Worm (Caenorhabditis elegans) whole organism, L2 larva: ENCODE results near the gene cas-1.

Experiments
- C34F6.9 ChIP-seq: fragments of 150-350 bp; optimal IDR thresholded peaks from 2 replicates; lab custom pipeline; 2014; ENCODE audit warnings: missing biosample characterization, missing genetic modification characterization
- F13H6.1 ChIP-seq: sonication (generic microtip); optimal IDR thresholded peaks from 2 replicates; lab custom pipeline; 2016; ENCODE audit warnings: missing genetic modification characterization, missing compliant biosample characterization
- Y55F3AM.14 ChIP-seq: fragments of 200-800 bp; sonication (Bioruptor generic); optimal IDR thresholded peaks from 2 replicates; lab custom pipeline; 2018; ENCODE audit warnings: mild to moderate bottlenecking, missing genetic modification characterization, missing compliant biosample characterization
- ZK546.5 ChIP-seq: sonication (generic microtip); optimal IDR thresholded peaks from 2 replicates; lab custom pipeline; 2017; ENCODE audit warnings: missing biosample characterization, missing genetic modification characterization
- ama-1 ChIP-seq: fragments of 150-350 bp; optimal IDR thresholded peaks from 2 replicates; lab custom pipeline; 2018; ENCODE audit warnings: inconsistent platforms
- blmp-1 ChIP-seq: sonication (generic microtip); optimal IDR thresholded peaks from 2 replicates; lab custom pipeline; 2017; ENCODE audit warnings: missing genetic modification characterization, mild to moderate bottlenecking, missing compliant biosample characterization, antibody characterized with exemption, moderate library complexity; ENCODE audit not compliant: insufficient read depth
- ceh-16 ChIP-seq: fragments of 150-350 bp; optimal IDR thresholded peaks from 2 replicates; lab custom pipeline; 2014; ENCODE audit warnings: missing biosample characterization, missing genetic modification characterization
- ceh-82 ChIP-seq: fragments of 150-350 bp; optimal IDR thresholded peaks from 2 replicates; lab custom pipeline; 2014; ENCODE audit warnings: missing biosample characterization, missing genetic modification characterization
- crh-2 ChIP-seq: sonication (generic microtip); optimal IDR thresholded peaks from 2 replicates; lab custom pipeline; 2017; ENCODE audit warnings: missing biosample characterization, missing genetic modification characterization
- dmd-4 ChIP-seq: sonication (generic microtip); optimal IDR thresholded peaks from 2 replicates; lab custom pipeline; 2017; ENCODE audit warnings: missing biosample characterization, missing genetic modification characterization
- egl-27 ChIP-seq: sonication (generic microtip); optimal IDR thresholded peaks from 3 replicates; lab custom pipeline; 2017; ENCODE audit warnings: missing biosample characterization, missing genetic modification reagents, missing genetic modification characterization
- fos-1 ChIP-seq: fragments of 150-350 bp; optimal IDR thresholded peaks from 2 replicates; lab custom pipeline; 2014; ENCODE audit warnings: missing biosample characterization, missing genetic modification characterization
- lin-11 ChIP-seq: fragments of 150-350 bp; sonication (generic microtip); optimal IDR thresholded peaks from 2 replicates; lab custom pipeline; 2014; ENCODE audit warnings: missing biosample characterization, missing genetic modification characterization, inconsistent platforms, mixed read lengths
- lin-39 ChIP-seq: fragments of 150-350 bp; optimal IDR thresholded peaks from 2 replicates; lab custom pipeline; 2014; ENCODE audit warnings: missing biosample characterization, missing genetic modification reagents, missing genetic modification characterization
- lsy-2 ChIP-seq, 2 experiments: fragments of 150-350 bp in 1 of 2; sonication (generic microtip) in 1 of 2; optimal IDR thresholded peaks; 2 replicates each; lab custom pipeline; 2014 to 2017; ENCODE audit warnings: missing biosample characterization in 2 of 2, missing genetic modification characterization in 2 of 2
- mab-5 ChIP-seq: fragments of 150-350 bp; optimal IDR thresholded peaks from 2 replicates; lab custom pipeline; 2014; ENCODE audit warnings: missing biosample characterization, missing genetic modification characterization
- mdl-1 ChIP-seq, 2 experiments: fragments of 150-350 bp in 1 of 2; sonication (generic microtip) in 1 of 2; optimal IDR thresholded peaks; 2 replicates each; lab custom pipeline; 2017; ENCODE audit warnings: missing biosample characterization in 2 of 2, missing genetic modification characterization in 2 of 2
- nhr-10 ChIP-seq: sonication (generic microtip); optimal IDR thresholded peaks from 2 replicates; lab custom pipeline; 2017; ENCODE audit warnings: missing biosample characterization, missing genetic modification characterization
- nhr-12 ChIP-seq: fragments of 150-350 bp; optimal IDR thresholded peaks from 2 replicates; lab custom pipeline; 2014; ENCODE audit warnings: missing biosample characterization, missing genetic modification characterization
- nhr-129 ChIP-seq: fragments of 150-350 bp; optimal IDR thresholded peaks from 2 replicates; lab custom pipeline; 2014; ENCODE audit warnings: missing biosample characterization, missing genetic modification characterization
- nhr-21 ChIP-seq: fragments of 150-350 bp; optimal IDR thresholded peaks from 2 replicates; lab custom pipeline; 2014; ENCODE audit warnings: missing biosample characterization, missing genetic modification characterization
- nhr-23 ChIP-seq: fragments of 150-350 bp; optimal IDR thresholded peaks from 2 replicates; lab custom pipeline; 2014; ENCODE audit warnings: missing biosample characterization, missing genetic modification reagents, missing genetic modification characterization
- nhr-237 ChIP-seq: fragments of 150-350 bp; optimal IDR thresholded peaks from 2 replicates; lab custom pipeline; 2014; ENCODE audit warnings: missing biosample characterization, missing genetic modification characterization
- nhr-25 ChIP-seq: fragments of 150-350 bp; sonication (generic microtip); optimal IDR thresholded peaks from 3 replicates; lab custom pipeline; 2014; ENCODE audit warnings: missing biosample characterization, missing genetic modification characterization
- nhr-6 ChIP-seq: fragments of 150-350 bp; optimal IDR thresholded peaks from 2 replicates; lab custom pipeline; 2014; ENCODE audit warnings: missing biosample characterization, missing genetic modification characterization
- nhr-77 ChIP-seq: fragments of 150-350 bp; optimal IDR thresholded peaks from 2 replicates; lab custom pipeline; 2014; ENCODE audit warnings: missing biosample characterization, missing genetic modification characterization
- peb-1 ChIP-seq: fragments of 150-350 bp; optimal IDR thresholded peaks from 2 replicates; lab custom pipeline; 2014; ENCODE audit warnings: missing biosample characterization, missing genetic modification characterization
- sem-4 ChIP-seq: fragments of 150-350 bp; optimal IDR thresholded peaks from 2 replicates; lab custom pipeline; 2014; ENCODE audit warnings: missing biosample characterization, missing genetic modification reagents, missing genetic modification characterization
- sma-3 ChIP-seq: sonication (generic microtip); optimal IDR thresholded peaks from 2 replicates; lab custom pipeline; 2016; ENCODE audit warnings: missing genetic modification reagents, missing genetic modification characterization, missing compliant biosample characterization
- sma-9 ChIP-seq, 2 experiments: fragments of 150-350 bp in 1 of 2; sonication (generic microtip) in 1 of 2; optimal IDR thresholded peaks; 2 replicates each; lab custom pipeline; 2014 to 2016; ENCODE audit warnings: missing genetic modification characterization in 2 of 2, mild to moderate bottlenecking in 1 of 2, missing biosample characterization in 1 of 2, missing compliant biosample characterization in 1 of 2, missing genetic modification reagents in 1 of 2, moderate library complexity in 1 of 2
- snpc-4 ChIP-seq: fragments of 150-350 bp; optimal IDR thresholded peaks from 2 replicates; lab custom pipeline; 2014; ENCODE audit warnings: missing biosample characterization, missing genetic modification characterization
- unc-39 ChIP-seq: fragments of 150-350 bp; optimal IDR thresholded peaks from 2 replicates; lab custom pipeline; 2014; ENCODE audit warnings: missing biosample characterization, missing genetic modification characterization
- unc-55 ChIP-seq: fragments of 150-350 bp; sonication (generic microtip); optimal IDR thresholded peaks from 3 replicates; lab custom pipeline; 2014; ENCODE audit warnings: missing biosample characterization, missing genetic modification reagents, missing genetic modification characterization
- unc-62 ChIP-seq: fragments of 150-350 bp; optimal IDR thresholded peaks from 2 replicates; lab custom pipeline; 2014; ENCODE audit warnings: missing biosample characterization, missing genetic modification reagents, missing genetic modification characterization
- ztf-1 ChIP-seq: fragments of 200-800 bp; sonication (Bioruptor generic); conservative IDR thresholded peaks from 2 replicates; pipeline ENCODE4 v1.3.6; 2022; ENCODE audit warnings: missing genetic modification characterization, missing compliant biosample characterization
- ztf-11 ChIP-seq: sonication (generic microtip); optimal IDR thresholded peaks from 2 replicates; lab custom pipeline; 2017; ENCODE audit warnings: missing biosample characterization, missing genetic modification characterization
- ztf-4 ChIP-seq: fragments of 150-350 bp; optimal IDR thresholded peaks from 2 replicates; lab custom pipeline; 2014; ENCODE audit warnings: missing biosample characterization, missing genetic modification characterization

The cas-1 gene

ce11 chrX:16795978-16796377 lies 17.5 kb downstream of the cas-1 start, which contains the start of gene aak-2:
Gene aak-2 (plus strand): TSS chrX:16796087.
- TF ChIP-seq ceh-16 (tag; lab: Kevin White, UChicago) (peak; percentile 31), peb-1 (tag; lab: Kevin White, UChicago) (no peak), crh-2 (tag; lab: Kevin White, UChicago) (no peak), nhr-25 (tag; lab: Kevin White, UChicago) (peak; percentile 8), nhr-23 (tag; lab: Kevin White, UChicago) (no peak), nhr-12 (tag; lab: Kevin White, UChicago) (no peak), ZK546.5 (no peak), egl-27 (tag; lab: Kevin White, UChicago) (no peak), unc-39 (tag; lab: Kevin White, UChicago) (no peak)

- no peak for TF ChIP-seq mab-5 (tag; lab: Kevin White, UChicago)
- peak in 1 of 2 experiments; percentile 27 for TF ChIP-seq lsy-2 (tag; optimal IDR thresholded peaks at IDR 0.05; lab: Kevin White, UChicago)
- no peak for TF ChIP-seq lin-39 (tag; lab: Kevin White, UChicago)
- peak; percentile 78 for TF ChIP-seq nhr-129 (tag; lab: Kevin White, UChicago)
- peak; percentile 60 for TF ChIP-seq lin-11 (tag; lab: Kevin White, UChicago)
- peak; percentile 49 for TF ChIP-seq nhr-21
- no peak for TF ChIP-seq sma-3 (GFP tag; lab: Kevin White, UChicago)
- peak; percentile 61 for TF ChIP-seq sma-9 (GFP tag; optimal IDR thresholded peaks at IDR 0.05; lab: Kevin White, UChicago)
- no peak for TF ChIP-seq sma-9 (tag; optimal IDR thresholded peaks at IDR 0.05; lab: Kevin White, UChicago)
- TF ChIP-seq mdl-1 (tag; optimal IDR thresholded peaks at IDR 0.05; lab: Kevin White, UChicago), result peak in 1 of 2 experiments; percentile 7
- TF ChIP-seq fos-1 (tag; lab: Kevin White, UChicago), result no peak
- peak; percentile 34 for TF ChIP-seq C34F6.9
- peak; percentile 4 for TF ChIP-seq F13H6.1 (tag; lab: Kevin White, UChicago)
- TF ChIP-seq, all 48 proteins: peak for 8
Observed at ce11 chrX:16793470-16793869, 20.0 kb downstream of the cas-1 start.

DNA sequence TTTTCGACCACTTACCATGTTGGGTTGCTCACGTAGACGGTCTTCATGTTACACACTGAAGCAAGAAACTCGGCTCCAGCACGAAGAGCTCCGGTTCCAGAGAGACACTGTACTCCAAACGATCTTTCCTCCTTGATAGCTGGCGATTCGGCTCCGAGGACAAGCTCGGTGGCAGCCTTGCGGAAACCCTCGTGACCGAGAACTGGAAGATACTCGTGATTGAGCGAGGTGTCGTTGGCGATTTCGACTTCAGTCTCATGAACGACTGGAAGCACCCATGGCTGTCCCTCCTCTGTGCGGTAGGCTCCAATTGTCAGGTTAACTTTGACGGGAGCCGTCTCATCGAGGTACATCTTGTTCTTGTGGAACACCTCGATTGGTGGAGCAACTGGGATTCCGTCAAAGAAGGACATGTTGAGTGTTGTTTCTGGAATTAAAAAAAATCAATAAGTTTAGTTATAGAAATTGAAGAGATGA lies 20.7 kb downstream of the cas-1 start, which contains the start of gene got-1.2:
got-1.2 (minus strand) TSS at position 427 of the 477 bp plus-strand sequence.
- TF ChIP-seq ama-1 (lab: Kevin White, UChicago), result no peak
- TF ChIP-seq blmp-1 (tag; lab: Kevin White, UChicago), result no peak
- no peak for TF ChIP-seq sem-4
- no peak for TF ChIP-seq ZK546.5
- TF ChIP-seq nhr-10 (tag; lab: Kevin White, UChicago), result no peak
- TF ChIP-seq Y55F3AM.14 (GFP tag; lab: Kevin White, UChicago), result no peak
- TF ChIP-seq unc-62 (GFP tag; lab: Kevin White, UChicago), result no peak
- no peak for TF ChIP-seq nhr-77

DNA sequence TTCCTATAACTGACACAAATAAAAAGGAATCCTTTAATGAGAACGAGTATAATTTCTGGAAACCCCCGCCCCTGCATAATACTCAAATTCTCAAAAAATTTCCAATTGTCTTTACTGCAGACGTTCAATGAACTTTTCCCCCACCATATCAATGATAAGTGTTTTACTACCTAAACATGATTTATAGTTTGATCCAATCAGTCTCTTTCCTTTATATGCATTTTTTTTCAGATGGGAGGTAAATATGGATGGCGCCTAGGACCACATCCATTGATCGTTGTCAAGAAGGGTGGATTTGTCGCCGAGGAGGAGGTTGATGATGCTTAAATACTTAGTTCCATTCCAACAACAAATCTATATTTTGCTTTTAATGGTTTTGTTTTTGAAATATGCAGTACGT lies 26.3 kb downstream of the cas-1 start:
- TF ChIP-seq nhr-6 (no peak), ceh-82 (tag; lab: Kevin White, UChicago) (no peak), nhr-77 (no peak), snpc-4 (tag; lab: Kevin White, UChicago) (no peak), nhr-129 (tag; lab: Kevin White, UChicago) (no peak), ztf-11 (tag; lab: Kevin White, UChicago) (no peak), nhr-21 (no peak), unc-62 (GFP tag; lab: Kevin White, UChicago) (no peak), ztf-4 (tag; lab: Kevin White, UChicago) (no peak), dmd-4 (no peak), crh-2 (tag; lab: Kevin White, UChicago) (no peak), nhr-237 (tag; lab: Kevin White, UChicago) (no peak), lin-39 (tag; lab: Kevin White, UChicago) (no peak), ztf-1 (no peak), peb-1 (tag; lab: Kevin White, UChicago) (no peak), unc-55 (GFP tag; lab: Kevin White, UChicago) (no peak)
